Worm (Caenorhabditis elegans): ENCODE data around the gene srx-3.

DNA sequence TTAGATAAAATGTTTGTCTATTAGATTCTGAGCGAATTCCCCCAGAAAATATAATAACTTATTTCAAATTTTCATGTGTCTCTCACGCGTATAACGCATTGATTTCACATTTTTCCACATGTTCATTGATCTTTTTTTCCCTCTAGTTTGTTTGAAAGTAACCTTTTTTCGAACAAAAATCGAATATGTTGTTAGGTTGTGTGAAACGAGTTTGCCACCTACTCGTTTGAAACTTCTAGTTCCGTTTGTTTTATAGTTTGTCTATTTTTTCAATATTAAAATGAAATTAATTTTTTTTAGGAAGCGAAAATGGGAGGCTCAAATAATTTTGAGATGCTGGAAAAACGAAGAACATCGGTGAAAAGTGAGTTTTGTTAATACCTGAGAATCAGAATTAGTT, 24.9 kb downstream of the srx-3 start, which contains the start of gene C25E10.5:
- no peak for TF ChIP-seq fos-1 (tag; optimal IDR thresholded peaks at IDR 0.05)
- TF ChIP-seq nhr-67 (tag; optimal IDR thresholded peaks at IDR 0.05): no peak
- TF ChIP-seq skn-1 (tag; optimal IDR thresholded peaks at IDR 0.05): no peak
- TF ChIP-seq ztf-11 (tag; optimal IDR thresholded peaks at IDR 0.05): no peak
- no peak for TF ChIP-seq tbx-2 (tag; optimal IDR thresholded peaks at IDR 0.05)
- TF ChIP-seq ama-1 (optimal IDR thresholded peaks at IDR 0.05): no peak
